Worm (Caenorhabditis elegans): ENCODE measurements around the gene T16G1.6.

The T16G1.6 gene

ce11 chrV:12885860-12886259 is 51.1 kb downstream of the T16G1.6 start, which contains the start of gene glb-24:
Gene glb-24 (minus strand): TSS chrV:12885960.
- TF ChIP-seq ama-1 (optimal IDR thresholded peaks at IDR 0.05) (no peak), nhr-43 (tag; optimal IDR thresholded peaks at IDR 0.05; ENCODE audit: poor library complexity, severe bottlenecking) (no peak), fkh-2 (tag; optimal IDR thresholded peaks at IDR 0.05) (no peak), ceh-9 (tag; optimal IDR thresholded peaks at IDR 0.05) (no peak), nhr-77 (tag; optimal IDR thresholded peaks at IDR 0.05) (no peak), elt-2 (tag; optimal IDR thresholded peaks at IDR 0.05) (no peak), mdl-1 (tag; optimal IDR thresholded peaks at IDR 0.05) (no peak), R02D3.7 (tag; optimal IDR thresholded peaks at IDR 0.05) (no peak), ztf-11 (tag; optimal IDR thresholded peaks at IDR 0.05) (no peak), pha-4 (tag; optimal IDR thresholded peaks at IDR 0.05) (no peak), unc-62 (GFP tag; optimal IDR thresholded peaks at IDR 0.05) (no peak), nhr-28 (tag; optimal IDR thresholded peaks at IDR 0.05) (no peak)

Measured in whole organism, L3 larva.